Worm (Caenorhabditis elegans): ENCODE measurements around the gene ugt-54.

DNA sequence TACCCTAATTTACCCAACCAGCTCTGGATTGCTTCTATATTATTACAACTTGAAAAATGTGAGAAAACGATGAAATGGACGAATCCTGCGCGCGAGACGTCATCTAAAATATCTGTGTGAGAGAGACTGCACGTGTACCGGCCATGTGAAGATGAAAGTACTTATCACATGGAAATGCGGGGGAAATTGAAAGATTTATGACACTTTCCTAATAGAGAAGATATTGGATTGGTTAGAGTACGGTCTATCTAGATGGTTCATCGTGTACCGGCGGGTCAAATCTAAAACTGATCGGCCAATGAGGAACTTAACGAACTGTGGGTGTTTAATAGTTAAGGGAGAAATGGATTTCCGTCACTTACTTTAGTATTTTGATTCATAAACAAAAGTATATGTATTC lies 20.5 kb downstream of the ugt-54 start:
- no peak for TF ChIP-seq nhr-11 (tag; optimal IDR thresholded peaks at IDR 0.05)
- TF ChIP-seq daf-12 (tag; optimal IDR thresholded peaks at IDR 0.05): no peak
- no peak for TF ChIP-seq snpc-4 (tag; optimal IDR thresholded peaks at IDR 0.05)
